Fruit fly (Drosophila melanogaster): ENCODE results near the gene CG3277.

The CG3277 gene

DNA sequence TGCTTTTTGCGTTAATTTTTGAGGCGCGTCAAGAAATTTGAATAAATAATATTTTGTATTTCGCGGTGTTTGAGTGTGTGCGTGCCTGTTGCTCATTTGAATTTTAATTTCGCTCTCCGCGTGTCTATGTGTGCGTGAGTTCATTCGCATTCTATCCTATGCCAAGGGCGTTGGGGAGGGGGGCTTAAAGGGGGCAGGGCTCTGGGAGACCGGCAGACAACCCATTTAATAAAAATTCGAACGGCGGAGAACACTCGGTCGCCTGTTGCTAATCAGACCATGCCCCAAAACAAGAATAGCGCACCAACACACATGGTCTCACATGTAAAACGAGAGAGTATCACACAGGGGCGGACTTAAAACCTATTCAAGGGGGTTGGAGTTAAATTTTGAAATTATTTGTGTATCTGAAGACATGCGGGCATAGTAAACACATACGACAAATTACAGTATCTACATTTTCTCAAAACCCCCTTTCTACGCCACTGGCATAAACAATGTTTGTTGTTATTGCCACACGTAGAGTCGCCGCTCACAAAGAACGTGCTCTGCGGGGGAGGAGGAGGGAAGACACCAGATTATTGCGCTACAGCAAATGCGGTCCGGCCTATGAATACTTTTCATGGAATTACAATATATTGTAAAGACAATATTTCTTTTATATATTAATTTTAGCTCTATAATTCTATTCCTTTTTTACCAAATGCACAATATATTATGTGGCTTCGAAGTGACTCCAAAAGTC, 2.0 kb upstream of the CG3277 start:
- TF ChIP-seq Sp1 (GFP tag; optimal IDR thresholded peaks at IDR 0.05) (peak; percentile 100), ey (GFP tag; optimal IDR thresholded peaks at IDR 0.05) (peak; percentile 100), dsf (GFP tag; optimal IDR thresholded peaks at IDR 0.05; ENCODE audit: borderline replicate concordance) (peak; percentile 97), Myc (optimal IDR thresholded peaks at IDR 0.05) (peak; percentile 18), Mio (GFP tag; optimal IDR thresholded peaks at IDR 0.05) (peak; percentile 96), tai (GFP tag; optimal IDR thresholded peaks at IDR 0.05) (peak; percentile 99), Jra (GFP tag; optimal IDR thresholded peaks at IDR 0.05) (peak; percentile 99), CG9705 (GFP tag; optimal IDR thresholded peaks at IDR 0.05) (peak; percentile 100), Dif (GFP tag; optimal IDR thresholded peaks at IDR 0.05; ENCODE audit: partially characterized antibody) (peak; percentile 39), rgr (GFP tag; optimal IDR thresholded peaks at IDR 0.05) (peak; percentile 100), OdsH (GFP tag; optimal IDR thresholded peaks at IDR 0.05) (peak; percentile 100), GATAd (GFP tag; optimal IDR thresholded peaks at IDR 0.05) (peak; percentile 98), br (GFP tag; optimal IDR thresholded peaks at IDR 0.05) (peak; percentile 100), h (GFP tag; optimal IDR thresholded peaks at IDR 0.05) (peak; percentile 100), psq (GFP tag; optimal IDR thresholded peaks at IDR 0.05) (peak; percentile 99), sage (GFP tag; optimal IDR thresholded peaks at IDR 0.05) (peak; percentile 99), Dfd (GFP tag; optimal IDR thresholded peaks at IDR 0.05) (peak; percentile 96), Abd-B (GFP tag; optimal IDR thresholded peaks at IDR 0.05) (no peak), jim (GFP tag; optimal IDR thresholded peaks at IDR 0.05) (peak; percentile 96), dl (GFP tag; optimal IDR thresholded peaks at IDR 0.05; ENCODE audit: insufficient read depth in 1 of 2, partially characterized antibody in 2 of 2) (peak in 1 of 2 experiments; percentile 7), pan (optimal IDR thresholded peaks at IDR 0.05) (no peak), Hr83 (GFP tag; optimal IDR thresholded peaks at IDR 0.05; ENCODE audit: poor library complexity, severe bottlenecking) (peak; percentile 99), usp (GFP tag; optimal IDR thresholded peaks at IDR 0.05) (peak; percentile 60), Hnf4 (GFP tag; optimal IDR thresholded peaks at IDR 0.05) (peak; percentile 99), CG32264 (GFP tag; optimal IDR thresholded peaks at IDR 0.05) (peak; percentile 99), woc (GFP tag; optimal IDR thresholded peaks at IDR 0.05) (peak; percentile 99), N (GFP tag; optimal IDR thresholded peaks at IDR 0.05) (peak; percentile 5), fru (GFP tag; optimal IDR thresholded peaks at IDR 0.05) (peak; percentile 100), brk (GFP tag; optimal IDR thresholded peaks at IDR 0.05) (peak; percentile 97), Hr78 (GFP tag; optimal IDR thresholded peaks at IDR 0.05) (no peak), foxo (GFP tag; optimal IDR thresholded peaks at IDR 0.05) (peak; percentile 98 to 100), dmrt93B (GFP tag; optimal IDR thresholded peaks at IDR 0.05) (peak; percentile 100), sv (GFP tag; optimal IDR thresholded peaks at IDR 0.05) (peak; percentile 100), lola (GFP tag; optimal IDR thresholded peaks at IDR 0.05) (no peak), HLH106 (tag; optimal IDR thresholded peaks at IDR 0.05) (peak; percentile 100), Vsx2 (GFP tag; optimal IDR thresholded peaks at IDR 0.05; ENCODE audit: partially characterized antibody) (no peak), Rel (GFP tag; optimal IDR thresholded peaks at IDR 0.05) (peak; percentile 98), Rel (tag; optimal IDR thresholded peaks at IDR 0.05) (peak; percentile 96), CrebA (GFP tag; optimal IDR thresholded peaks at IDR 0.05; ENCODE audit: borderline replicate concordance) (peak; percentile 97)

- TF ChIP-seq dl (GFP tag; optimal IDR thresholded peaks at IDR 0.05; ENCODE audit: insufficient read depth in 1 of 2, partially characterized antibody in 2 of 2), result peak; percentile 42 to 58
- peak; percentile 43 for TF ChIP-seq fru (GFP tag; optimal IDR thresholded peaks at IDR 0.05)
- TF ChIP-seq h (GFP tag; optimal IDR thresholded peaks at IDR 0.05), result peak; percentile 80
- peak in 1 of 2 experiments; percentile 66 for TF ChIP-seq foxo (GFP tag; optimal IDR thresholded peaks at IDR 0.05)
- TF ChIP-seq Rel (GFP tag; optimal IDR thresholded peaks at IDR 0.05), result no peak
- TF ChIP-seq Rel (tag; optimal IDR thresholded peaks at IDR 0.05), result peak; percentile 81
- TF ChIP-seq woc (GFP tag; optimal IDR thresholded peaks at IDR 0.05), result peak; percentile 34
- peak; percentile 52 for TF ChIP-seq OdsH (GFP tag; optimal IDR thresholded peaks at IDR 0.05)
- peak; percentile 38 for TF ChIP-seq HLH106 (tag; optimal IDR thresholded peaks at IDR 0.05)
- TF ChIP-seq Myc (optimal IDR thresholded peaks at IDR 0.05), result no peak
- TF ChIP-seq sage (GFP tag; optimal IDR thresholded peaks at IDR 0.05), result peak; percentile 13
- TF ChIP-seq Sp1 (GFP tag; optimal IDR thresholded peaks at IDR 0.05), result peak; percentile 57
- TF ChIP-seq Dif (GFP tag; optimal IDR thresholded peaks at IDR 0.05; ENCODE audit: partially characterized antibody), result peak; percentile 55
- no peak for TF ChIP-seq Mio (GFP tag; optimal IDR thresholded peaks at IDR 0.05)
- TF ChIP-seq ey (GFP tag; optimal IDR thresholded peaks at IDR 0.05), result peak; percentile 43
- no peak for TF ChIP-seq dsf (GFP tag; optimal IDR thresholded peaks at IDR 0.05; ENCODE audit: borderline replicate concordance)
- peak; percentile 13 for TF ChIP-seq Hr83 (GFP tag; optimal IDR thresholded peaks at IDR 0.05; ENCODE audit: poor library complexity, severe bottlenecking)
- TF ChIP-seq CG32264 (GFP tag; optimal IDR thresholded peaks at IDR 0.05), result no peak
- peak; percentile 37 for TF ChIP-seq Jra (GFP tag; optimal IDR thresholded peaks at IDR 0.05)
- peak; percentile 61 for TF ChIP-seq Hnf4 (GFP tag; optimal IDR thresholded peaks at IDR 0.05)
- TF ChIP-seq CrebA (GFP tag; optimal IDR thresholded peaks at IDR 0.05; ENCODE audit: borderline replicate concordance), result peak; percentile 46
- peak; percentile 66 for TF ChIP-seq br (GFP tag; optimal IDR thresholded peaks at IDR 0.05)
- peak; percentile 80 for TF ChIP-seq rgr (GFP tag; optimal IDR thresholded peaks at IDR 0.05)
- TF ChIP-seq sv (GFP tag; optimal IDR thresholded peaks at IDR 0.05), result peak; percentile 0
- peak; percentile 47 for TF ChIP-seq Vsx2 (GFP tag; optimal IDR thresholded peaks at IDR 0.05; ENCODE audit: partially characterized antibody)
- TF ChIP-seq CG9705 (GFP tag; optimal IDR thresholded peaks at IDR 0.05), result no peak
Observed at dm6 chr2L:3302958-3303842, 700 bp upstream of the CG3277 start, which contains the start of gene CG9663. TSS of gene CG9663 (minus strand) at chr2L:3303130.

Data from whole organism, wandering third instar larva.